Worm (Caenorhabditis elegans) whole organism, early embryonic: Measurements from ENCODE around the gene elpc-2.

Source experiments
- B0310.2 ChIP-seq: sonication (generic microtip); optimal IDR thresholded peaks from 2 replicates; lab custom pipeline; 2016; ENCODE audit warnings: mild to moderate bottlenecking, missing genetic modification characterization, missing compliant biosample characterization
- F13C5.2 ChIP-seq: sonication (generic microtip); optimal IDR thresholded peaks from 2 replicates; lab custom pipeline; 2017; ENCODE audit warnings: mild to moderate bottlenecking, missing genetic modification characterization, inconsistent platforms, missing compliant biosample characterization
- aly-1 ChIP-seq: sonication (generic microtip); optimal IDR thresholded peaks from 2 replicates; lab custom pipeline; 2016; ENCODE audit warnings: missing genetic modification characterization, missing compliant biosample characterization
- ama-1 ChIP-seq: fragments of 150-350 bp; optimal IDR thresholded peaks from 2 replicates; lab custom pipeline; 2014
- ceh-13 ChIP-seq: fragments of 200-800 bp; sonication (Bioruptor generic); optimal IDR thresholded peaks from 2 replicates; lab custom pipeline; 2018; ENCODE audit warnings: mild to moderate bottlenecking, missing genetic modification characterization, missing compliant biosample characterization
- ceh-36 ChIP-seq: sonication (generic microtip); optimal IDR thresholded peaks from 2 replicates; lab custom pipeline; 2016; ENCODE audit warnings: missing genetic modification characterization, inconsistent platforms, missing compliant biosample characterization
- ets-7 ChIP-seq: sonication (generic microtip); optimal IDR thresholded peaks from 2 replicates; lab custom pipeline; 2016; ENCODE audit warnings: missing genotype, missing genetic modification characterization, missing compliant biosample characterization
- flt-1 ChIP-seq: fragments of 200-800 bp; sonication (Bioruptor generic); IDR thresholded peaks from 2 replicates; pipeline ENCODE4 v1.3.6; 2022; ENCODE audit warnings: missing genetic modification characterization, missing compliant biosample characterization
- hmbx-1 ChIP-seq: sonication (generic microtip); optimal IDR thresholded peaks from 2 replicates; lab custom pipeline; 2016; ENCODE audit warnings: mild to moderate bottlenecking, missing genetic modification characterization, missing compliant biosample characterization
- hmg-4 ChIP-seq: fragments of 200-800 bp; sonication (Bioruptor generic); optimal IDR thresholded peaks from 2 replicates; lab custom pipeline; 2018; ENCODE audit warnings: mild to moderate bottlenecking, missing genetic modification characterization, missing compliant biosample characterization
- hnd-1 ChIP-seq: sonication (generic microtip); optimal IDR thresholded peaks from 2 replicates; lab custom pipeline; 2016; ENCODE audit warnings: missing genetic modification characterization, missing compliant biosample characterization
- pes-1 ChIP-seq: fragments of 200-800 bp; sonication (Bioruptor generic); IDR thresholded peaks from 2 replicates; pipeline ENCODE4 v1.3.6; 2022; ENCODE audit warnings: missing genetic modification reagents, missing genetic modification characterization, missing compliant biosample characterization
- scrt-1 ChIP-seq: fragments of 200-800 bp; sonication (Bioruptor generic); IDR thresholded peaks from 2 replicates; pipeline ENCODE4 v1.3.6; 2022; ENCODE audit warnings: missing genetic modification characterization, missing compliant biosample characterization
- sea-1 ChIP-seq: fragments of 200-800 bp; sonication (Bioruptor generic); conservative IDR thresholded peaks from 2 replicates; pipeline ENCODE4 v1.3.6; 2022; ENCODE audit warnings: missing genetic modification characterization, missing compliant biosample characterization
- tbx-11 ChIP-seq: fragments of 200-800 bp; sonication (Bioruptor generic); IDR thresholded peaks from 2 replicates; pipeline ENCODE4 v1.3.6; 2022; ENCODE audit warnings: missing genetic modification characterization, missing compliant biosample characterization
- tbx-37 ChIP-seq: fragments of 200-800 bp; sonication (Bioruptor generic); conservative IDR thresholded peaks from 2 replicates; pipeline ENCODE4 v1.3.6; 2022; ENCODE audit warnings: missing genetic modification reagents, missing genetic modification characterization, missing compliant biosample characterization
- tra-4 ChIP-seq: sonication (generic microtip); optimal IDR thresholded peaks from 2 replicates; lab custom pipeline; 2017; ENCODE audit warnings: missing genetic modification characterization, missing compliant biosample characterization

The elpc-2 gene

DNA sequence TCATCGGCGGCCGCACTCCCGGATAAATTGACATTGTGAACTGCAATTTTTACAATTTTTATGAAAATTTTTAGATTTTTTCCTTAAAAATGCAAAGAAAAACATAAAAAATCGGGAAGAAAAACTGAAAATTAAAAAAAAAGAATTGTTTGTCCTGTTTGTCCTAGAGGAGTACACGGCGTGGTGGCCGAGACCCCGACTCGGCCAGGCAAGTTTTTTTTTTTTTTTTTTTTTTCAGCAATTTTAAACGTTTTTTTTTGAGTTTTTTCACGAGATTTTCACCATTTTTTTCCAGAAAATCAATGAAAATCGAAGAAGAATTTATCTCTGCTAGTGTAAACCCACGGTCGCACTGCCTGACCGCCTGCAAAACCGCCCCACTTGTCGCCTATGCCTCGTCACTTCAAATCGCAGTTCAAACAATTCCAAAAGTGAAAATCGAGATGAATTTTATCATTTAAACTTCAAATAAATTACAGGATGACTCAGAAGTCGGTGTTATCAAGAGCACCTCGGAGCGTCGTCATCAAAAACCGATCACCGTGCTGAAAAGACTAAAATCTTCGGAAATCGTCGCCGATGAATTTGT lies at the start of gene elpc-2, which contains the start of gene taf-7.2:
Gene elpc-2, plus strand, starts transcription at position 296 of the 589 bp plus-strand sequence.
Gene taf-7.2, minus strand, starts transcription at position 42 of the 589 bp plus-strand sequence.
- peak; percentile 30; the same call in 1 of the 2 replicates for TF ChIP-seq pes-1 (GFP tag; lab: Robert Waterston, UW)
- TF ChIP-seq hnd-1 (tag; lab: Kevin White, UChicago), result peak; percentile 11
- TF ChIP-seq ceh-13, result no peak
- TF ChIP-seq B0310.2, result no peak
- TF ChIP-seq sea-1 (GFP tag; lab: Robert Waterston, UW), result no peak
- TF ChIP-seq tbx-37, result peak; percentile 54

DNA sequence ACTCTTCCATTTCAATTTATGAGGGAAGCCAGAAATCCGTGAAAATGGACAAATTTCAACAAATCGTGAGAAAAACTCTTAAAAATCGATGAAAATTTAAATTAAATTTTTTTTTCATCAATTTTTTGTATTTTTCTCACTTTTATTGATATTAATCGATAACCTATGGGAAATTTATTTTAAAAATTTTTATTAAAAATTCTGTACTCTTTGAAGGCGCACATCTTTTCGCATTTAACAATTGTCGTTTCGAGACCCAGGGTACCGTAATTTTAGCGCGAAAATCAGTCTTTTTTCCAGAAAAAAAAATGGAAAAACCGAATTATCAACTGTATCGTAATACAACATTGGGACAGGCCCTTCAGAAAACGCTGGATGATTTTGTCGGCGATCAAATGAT lies 49.0 kb upstream of the elpc-2 start, which contains the start of gene gtf-2A2:
Gene gtf-2A2, plus strand, starts transcription at position 301 of the 400 bp plus-strand sequence.
- TF ChIP-seq ceh-13 (no peak), ceh-36 (no peak), F13C5.2 (tag; lab: Kevin White, UChicago) (no peak), scrt-1 (GFP tag; lab: Robert Waterston, UW) (no peak), hmbx-1 (tag; lab: Kevin White, UChicago) (no peak), tbx-37 (no peak), aly-1 (tag; lab: Kevin White, UChicago) (no peak), ama-1 (lab: Kevin White, UChicago) (no peak), tra-4 (tag; lab: Kevin White, UChicago) (no peak), hnd-1 (tag; lab: Kevin White, UChicago) (no peak), tbx-11 (GFP tag; lab: Robert Waterston, UW) (no peak), pes-1 (GFP tag; lab: Robert Waterston, UW) (no peak), ets-7 (tag; lab: Kevin White, UChicago) (no peak), hmg-4 (GFP tag; lab: Kevin White, UChicago) (no peak), sea-1 (GFP tag; lab: Robert Waterston, UW) (no peak), B0310.2 (no peak), flt-1 (GFP tag; lab: Robert Waterston, UW) (no peak)

DNA sequence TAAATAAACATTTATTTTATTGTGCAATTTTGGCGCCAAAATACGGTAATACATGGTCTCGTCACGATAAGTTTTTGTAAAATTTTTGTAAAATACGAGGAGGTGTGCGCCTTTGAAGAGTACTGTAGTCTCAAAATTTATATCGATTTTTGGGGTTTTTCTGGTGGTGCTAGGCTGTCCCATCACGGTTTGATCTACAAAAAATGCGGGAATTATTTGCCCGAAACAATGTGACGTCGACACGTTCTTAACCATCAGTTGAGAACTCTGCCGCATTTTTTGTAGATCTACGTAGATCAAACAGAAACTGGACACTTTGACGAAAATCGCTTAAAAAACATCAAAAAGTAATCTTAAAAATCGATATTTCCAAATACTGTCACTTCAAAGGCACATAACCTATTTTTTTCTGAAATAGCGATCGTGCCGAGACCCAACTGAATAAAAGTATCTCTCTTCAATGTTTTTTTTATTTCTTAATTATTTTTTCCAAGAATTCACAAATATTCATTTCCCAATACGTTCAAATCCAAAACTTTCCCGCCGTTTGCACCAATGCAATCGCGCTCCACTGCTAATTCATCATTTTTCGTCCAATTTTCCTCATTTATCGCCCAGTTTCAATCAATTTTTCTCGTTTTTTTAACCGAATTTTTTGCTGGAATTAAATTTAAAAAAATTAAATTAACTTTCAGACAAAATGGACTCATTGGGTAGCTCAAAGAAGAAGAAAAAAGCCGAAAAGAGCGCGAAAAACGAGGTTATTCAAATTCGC lies 47.4 kb upstream of the elpc-2 start, which contains the start of gene pqn-80:
Gene pqn-80, plus strand, starts transcription at position 694 of the 775 bp plus-strand sequence.
- no peak for TF ChIP-seq ets-7 (tag; lab: Kevin White, UChicago)
- no peak for TF ChIP-seq ceh-13
- TF ChIP-seq ama-1 (lab: Kevin White, UChicago), result no peak
- TF ChIP-seq tbx-37, result no peak
- no peak for TF ChIP-seq pes-1 (GFP tag; lab: Robert Waterston, UW)
- no peak for TF ChIP-seq scrt-1 (GFP tag; lab: Robert Waterston, UW)
- no peak for TF ChIP-seq F13C5.2 (tag; lab: Kevin White, UChicago)
- no peak for TF ChIP-seq tra-4 (tag; lab: Kevin White, UChicago)
- no peak for TF ChIP-seq aly-1 (tag; lab: Kevin White, UChicago)
- no peak for TF ChIP-seq hmg-4 (GFP tag; lab: Kevin White, UChicago)
- TF ChIP-seq hnd-1 (tag; lab: Kevin White, UChicago), result no peak
- no peak for TF ChIP-seq ceh-36

DNA sequence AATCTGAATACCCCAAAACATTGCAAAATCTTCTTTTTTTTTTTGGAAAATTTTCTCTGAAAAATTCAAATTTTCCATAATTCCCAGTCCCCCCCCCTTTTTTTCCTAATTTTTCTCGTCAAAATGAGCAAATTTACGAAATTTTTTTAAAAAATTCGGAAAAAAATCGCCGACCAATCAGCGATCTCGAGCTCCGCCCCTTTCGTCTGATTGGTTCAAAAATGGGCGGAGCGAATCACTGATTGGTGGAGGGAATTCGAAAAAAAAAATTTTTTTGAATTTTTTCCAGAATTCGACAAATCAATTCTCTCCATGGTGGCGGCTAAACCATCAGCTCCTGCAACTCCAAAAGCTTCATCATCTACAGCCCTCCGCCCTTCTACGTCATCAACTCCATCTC lies 34.9 kb upstream of the elpc-2 start:
- TF ChIP-seq scrt-1 (GFP tag; lab: Robert Waterston, UW), result no peak

DNA sequence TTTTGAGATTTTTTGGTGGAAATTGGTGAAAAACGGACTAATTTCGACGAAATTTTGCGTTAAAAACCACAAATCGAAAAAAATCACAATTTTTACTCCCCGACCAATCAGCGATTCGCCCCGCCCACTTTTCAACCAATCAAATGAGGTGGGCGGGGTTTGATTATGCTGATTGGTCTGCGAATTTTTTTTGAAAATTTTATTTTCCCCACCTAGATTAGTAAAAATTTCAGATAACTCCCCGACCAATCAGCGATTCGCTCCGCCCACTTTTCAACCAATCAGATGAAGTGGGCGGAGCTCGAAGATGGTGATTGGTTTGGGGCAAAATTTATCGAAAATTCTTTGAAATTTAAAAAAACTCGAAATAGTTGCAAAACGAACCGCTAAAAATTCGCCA lies 34.3 kb upstream of the elpc-2 start:
- TF ChIP-seq ets-7 (tag; lab: Kevin White, UChicago) (no peak), scrt-1 (GFP tag; lab: Robert Waterston, UW) (no peak), tbx-11 (GFP tag; lab: Robert Waterston, UW) (no peak), pes-1 (GFP tag; lab: Robert Waterston, UW) (no peak)

DNA sequence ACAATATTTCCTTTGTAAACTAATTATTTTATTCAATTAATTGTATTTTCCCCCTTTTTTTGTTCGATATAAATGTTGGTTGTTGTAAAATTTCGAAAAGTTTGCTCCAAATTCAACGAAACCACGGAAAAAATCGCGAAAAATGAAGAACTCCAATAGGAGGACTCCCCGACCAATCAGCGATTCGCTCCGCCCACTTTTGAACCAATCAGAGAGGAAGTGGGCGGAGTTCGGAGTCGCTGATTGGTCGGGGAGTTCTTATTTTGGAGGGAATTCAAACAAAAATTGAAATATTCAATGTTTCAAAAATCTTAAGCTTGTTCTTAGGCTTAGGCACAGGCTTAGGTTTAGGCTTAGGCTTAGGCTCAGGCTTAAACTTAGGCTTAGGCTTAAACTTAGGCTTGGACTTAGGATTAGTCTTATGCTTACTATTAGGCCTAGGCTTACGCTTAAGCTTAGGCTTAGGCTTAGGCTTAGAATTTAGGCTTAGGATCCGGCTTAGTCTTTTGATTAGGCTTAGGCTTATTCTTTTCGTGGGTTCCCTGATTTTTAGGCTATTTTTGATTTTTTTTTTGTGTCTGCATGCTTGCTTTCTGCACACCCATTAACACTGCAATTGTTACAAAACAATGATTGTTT lies 33.0 kb upstream of the elpc-2 start:
- no peak for TF ChIP-seq sea-1 (GFP tag; lab: Robert Waterston, UW)
- TF ChIP-seq ceh-36, result peak; percentile 79

DNA sequence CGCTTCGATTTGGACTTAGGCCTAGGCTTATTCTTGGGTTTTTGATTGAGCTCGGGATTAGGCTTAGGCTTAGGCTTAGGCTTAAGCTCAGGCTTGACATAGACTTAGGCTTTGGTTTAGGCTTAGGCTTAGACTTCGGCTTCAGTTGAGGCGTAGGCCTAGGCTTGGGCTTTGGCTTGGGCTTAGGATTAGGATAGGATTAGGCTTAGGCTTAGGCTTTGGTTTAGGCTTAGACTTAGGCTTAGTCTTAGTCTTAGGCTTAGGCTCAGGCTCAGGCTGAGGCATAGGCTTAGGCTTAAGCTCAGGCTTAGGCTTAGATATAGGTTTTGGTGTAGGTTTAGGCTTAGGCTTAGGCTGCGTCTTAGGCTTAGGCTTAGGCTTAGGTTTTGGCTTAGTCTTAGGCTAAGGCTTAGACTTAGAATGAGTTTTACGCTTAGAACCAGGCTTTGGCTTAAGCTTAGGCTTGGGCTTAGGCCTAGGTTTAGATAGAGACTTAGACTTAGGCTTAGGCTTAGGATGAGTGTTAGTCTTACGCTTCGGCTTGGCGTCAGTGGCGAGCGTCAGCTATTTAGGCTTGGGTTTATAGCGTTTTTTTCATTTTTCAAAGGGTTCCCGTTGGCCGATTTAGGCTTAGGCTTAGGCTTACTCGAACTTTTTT lies 30.8 kb upstream of the elpc-2 start:
- TF ChIP-seq aly-1 (tag; lab: Kevin White, UChicago), result no peak
- peak; percentile 92 for TF ChIP-seq ceh-36

DNA sequence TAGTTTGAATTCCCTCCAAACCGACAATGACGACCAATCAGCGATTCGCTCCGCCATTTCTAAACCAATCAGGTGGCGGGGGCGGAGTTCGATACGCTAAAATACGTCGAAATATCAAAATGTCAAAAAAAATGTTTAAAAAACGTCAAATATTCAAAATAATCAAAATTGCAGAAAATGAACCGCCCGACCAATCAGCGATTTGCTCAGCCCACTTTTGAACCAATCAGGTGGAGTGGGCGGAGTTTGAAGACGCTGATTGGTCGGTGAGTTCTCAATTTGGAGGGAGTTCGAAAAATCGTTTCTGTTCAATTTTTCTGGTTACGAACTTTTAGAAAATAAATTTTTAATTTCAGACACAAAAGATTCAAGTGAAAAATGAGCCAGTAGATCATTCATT lies 28.8 kb upstream of the elpc-2 start:
- TF ChIP-seq tbx-37 (no peak), pes-1 (GFP tag; lab: Robert Waterston, UW) (no peak), scrt-1 (GFP tag; lab: Robert Waterston, UW) (no peak), ceh-13 (no peak), B0310.2 (no peak), tbx-11 (GFP tag; lab: Robert Waterston, UW) (no peak), aly-1 (tag; lab: Kevin White, UChicago) (no peak)
